Fruit fly (Drosophila melanogaster): ENCODE results near the gene LManI.

The LManI gene

dm6 chr2L:10439174-10439573 lies 17.9 kb downstream of the LManI start, which contains the start of gene Nse4 (continued):
- TF ChIP-seq cwo (GFP tag; optimal IDR thresholded peaks at IDR 0.05) = no peak
- TF ChIP-seq CG2120 (GFP tag; optimal IDR thresholded peaks at IDR 0.05) = no peak
- TF ChIP-seq cg (GFP tag; optimal IDR thresholded peaks at IDR 0.05) = no peak
- peak; percentile 65 for TF ChIP-seq BEAF-32 (GFP tag; optimal IDR thresholded peaks at IDR 0.05)
- no peak for TF ChIP-seq CG6654 (GFP tag; optimal IDR thresholded peaks at IDR 0.05)
- TF ChIP-seq CG11723 (GFP tag; optimal IDR thresholded peaks at IDR 0.05) = no peak
- TF ChIP-seq phol (tag; optimal IDR thresholded peaks at IDR 0.05) = no peak
- no peak for TF ChIP-seq sd (tag; optimal IDR thresholded peaks at IDR 0.05)
- no peak for TF ChIP-seq pb (GFP tag; optimal IDR thresholded peaks at IDR 0.05)
- TF ChIP-seq kay (GFP tag; optimal IDR thresholded peaks at IDR 0.05) = no peak
- TF ChIP-seq tll (GFP tag; optimal IDR thresholded peaks at IDR 0.05) = no peak
- peak; percentile 31 for TF ChIP-seq CG10267 (tag; optimal IDR thresholded peaks at IDR 0.05)
- TF ChIP-seq CG2712 (tag; optimal IDR thresholded peaks at IDR 0.05) = peak; percentile 23
- peak; percentile 71 for TF ChIP-seq knrl (GFP tag; IDR thresholded peaks at IDR 0.05; ENCODE audit: partially characterized antibody)
- TF ChIP-seq CG16779 (GFP tag; IDR thresholded peaks at IDR 0.05) = no peak
- no peak for TF ChIP-seq lilli (GFP tag; optimal IDR thresholded peaks at IDR 0.05)
- no peak for TF ChIP-seq H15 (GFP tag; IDR thresholded peaks at IDR 0.05)
- TF ChIP-seq CG33213 (GFP tag; optimal IDR thresholded peaks at IDR 0.05) = no peak
- no peak for TF ChIP-seq zfh1 (GFP tag; IDR thresholded peaks at IDR 0.05)
- TF ChIP-seq CG16815 (GFP tag; optimal IDR thresholded peaks at IDR 0.05) = no peak
- no peak for TF ChIP-seq nau (GFP tag; optimal IDR thresholded peaks at IDR 0.05)
- no peak for TF ChIP-seq Ssrp (tag; optimal IDR thresholded peaks at IDR 0.05)
- no peak for TF ChIP-seq Side (GFP tag; optimal IDR thresholded peaks at IDR 0.05)
- TF ChIP-seq pnt (GFP tag; optimal IDR thresholded peaks at IDR 0.05) = no peak
- TF ChIP-seq MBD-R2 (GFP tag; IDR thresholded peaks at IDR 0.05) = peak; percentile 69
- no peak for TF ChIP-seq prd (optimal IDR thresholded peaks at IDR 0.05)
- TF ChIP-seq prd (GFP tag; IDR thresholded peaks at IDR 0.05) = no peak
- no peak for TF ChIP-seq CrebB (tag; optimal IDR thresholded peaks at IDR 0.05)
- no peak for TF ChIP-seq CG13424 (tag; optimal IDR thresholded peaks at IDR 0.05)
- no peak for TF ChIP-seq dm (GFP tag; optimal IDR thresholded peaks at IDR 0.05)
- no peak for TF ChIP-seq esg (GFP tag; conservative IDR thresholded peaks at IDR 0.05)
- peak in 1 of 3 experiments; percentile 32 for TF ChIP-seq lola (GFP tag; optimal IDR thresholded peaks at IDR 0.05)
- TF ChIP-seq Dfd (GFP tag; optimal IDR thresholded peaks at IDR 0.05) = no peak
- TF ChIP-seq Scr (GFP tag; IDR thresholded peaks at IDR 0.05; ENCODE audit: partially characterized antibody) = peak; percentile 79
- TF ChIP-seq peb (GFP tag; IDR thresholded peaks at IDR 0.05) = no peak
- TF ChIP-seq jigr1 (GFP tag; IDR thresholded peaks at IDR 0.05) = no peak

dm6 chr2L:10437317-10437716 lies 19.7 kb downstream of the LManI start, which contains the start of gene STUB1:
TSS of gene STUB1 (plus strand) at chr2L:10437548.
- TF ChIP-seq CG2199 (GFP tag; IDR thresholded peaks at IDR 0.05) = 0 out of 3 replicates have a peak, but pooled peaks have one; percentile 44
- TF ChIP-seq Xbp1 (GFP tag; optimal IDR thresholded peaks at IDR 0.05) = peak; percentile 16
- TF ChIP-seq CG13624 (GFP tag; optimal IDR thresholded peaks at IDR 0.05) = peak; percentile 52
- no peak for TF ChIP-seq jumu (GFP tag; optimal IDR thresholded peaks at IDR 0.05)
- TF ChIP-seq rib (GFP tag; IDR thresholded peaks at IDR 0.05) = peak; percentile 42; the same call in 1 of the 2 replicates
- peak; percentile 28 for TF ChIP-seq CoRest (tag; optimal IDR thresholded peaks at IDR 0.05)
- peak; percentile 65 for TF ChIP-seq CG2116 (GFP tag; optimal IDR thresholded peaks at IDR 0.05)
- TF ChIP-seq CG9727 (GFP tag; optimal IDR thresholded peaks at IDR 0.05) = no peak
- TF ChIP-seq row (GFP tag; IDR thresholded peaks at IDR 0.05) = peak; percentile 77
- TF ChIP-seq ranshi (GFP tag; IDR thresholded peaks at IDR 0.05) = no peak
- TF ChIP-seq vvl (GFP tag; IDR thresholded peaks at IDR 0.05) = peak; percentile 69
- TF ChIP-seq vnd (GFP tag; IDR thresholded peaks at IDR 0.05; ENCODE audit: partially characterized antibody) = peak; percentile 98
- peak; percentile 2 for TF ChIP-seq Bteb2 (GFP tag; optimal IDR thresholded peaks at IDR 0.05)
- TF ChIP-seq zfh2 (GFP tag; optimal IDR thresholded peaks at IDR 0.05) = peak; percentile 57
- peak; percentile 67 for TF ChIP-seq CG15514 (GFP tag; optimal IDR thresholded peaks at IDR 0.05)
- TF ChIP-seq Lhr (GFP tag; optimal IDR thresholded peaks at IDR 0.05) = no peak
- no peak for TF ChIP-seq Taf1 (GFP tag; IDR thresholded peaks at IDR 0.05)
- peak; percentile 96 for TF ChIP-seq Scr (GFP tag; IDR thresholded peaks at IDR 0.05; ENCODE audit: partially characterized antibody)

Data from whole organism, embryonic.